Fruit fly (Drosophila melanogaster): Measurements from ENCODE around the gene CG3597.

The CG3597 gene

DNA sequence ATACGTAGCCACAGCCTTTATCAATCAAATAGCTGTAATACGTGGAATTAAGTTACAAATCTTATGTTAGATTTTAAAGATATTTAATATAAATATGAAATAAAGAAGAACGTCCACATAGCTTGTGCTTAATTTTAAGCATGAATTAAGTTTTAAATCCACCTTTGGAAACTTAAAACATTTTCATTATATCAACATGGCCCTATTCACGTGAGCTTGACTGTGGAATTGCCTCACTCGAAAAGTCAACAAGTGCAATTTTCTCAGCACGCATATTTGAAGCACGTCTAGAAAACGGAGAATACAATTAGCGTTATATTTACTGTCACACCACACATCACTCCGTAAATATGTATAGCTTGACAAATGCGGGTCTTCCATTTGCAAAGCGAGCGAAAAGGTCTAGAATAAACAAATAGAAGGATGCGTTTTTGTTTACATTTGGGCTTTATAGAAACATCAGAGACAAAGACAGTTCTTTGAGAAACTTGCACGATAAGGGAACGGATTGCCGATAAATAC, 7.6 kb downstream of the CG3597 start (continued):
- peak; percentile 26 for TF ChIP-seq Antp (GFP tag; optimal IDR thresholded peaks at IDR 0.05)
- TF ChIP-seq lola (GFP tag; optimal IDR thresholded peaks at IDR 0.05), result peak in 1 of 3 experiments; percentile 90
- peak; percentile 74 for TF ChIP-seq CG31224 (GFP tag; IDR thresholded peaks at IDR 0.05)
- TF ChIP-seq hb (GFP tag; IDR thresholded peaks at IDR 0.05; ENCODE audit: partially characterized antibody), result no peak
- TF ChIP-seq CG11723 (GFP tag; optimal IDR thresholded peaks at IDR 0.05), result peak; percentile 81
- peak; percentile 76 for TF ChIP-seq CG30431 (GFP tag; optimal IDR thresholded peaks at IDR 0.05)
- TF ChIP-seq knrl (GFP tag; IDR thresholded peaks at IDR 0.05; ENCODE audit: partially characterized antibody), result no peak
- peak; percentile 41 for TF ChIP-seq shn (GFP tag; optimal IDR thresholded peaks at IDR 0.05)
- peak; percentile 43 for TF ChIP-seq wek (GFP tag; optimal IDR thresholded peaks at IDR 0.05)
- peak; percentile 86 for TF ChIP-seq ind (GFP tag; optimal IDR thresholded peaks at IDR 0.05)
- peak; percentile 77 for TF ChIP-seq esg (GFP tag; conservative IDR thresholded peaks at IDR 0.05)
- peak; percentile 65 for TF ChIP-seq CG30020 (tag; optimal IDR thresholded peaks at IDR 0.05)
- peak; percentile 40 for TF ChIP-seq slp2 (GFP tag; optimal IDR thresholded peaks at IDR 0.05)
- TF ChIP-seq nom (GFP tag; optimal IDR thresholded peaks at IDR 0.05), result peak; percentile 94
- no peak for TF ChIP-seq unc-4 (GFP tag; IDR thresholded peaks at IDR 0.05; ENCODE audit: partially characterized antibody)
- TF ChIP-seq inv (GFP tag; IDR thresholded peaks at IDR 0.05; ENCODE audit: partially characterized antibody), result no peak
- peak; percentile 76 for TF ChIP-seq Bteb2 (GFP tag; optimal IDR thresholded peaks at IDR 0.05)
- TF ChIP-seq CG14710 (tag; optimal IDR thresholded peaks at IDR 0.05), result peak; percentile 89
- TF ChIP-seq lov (optimal IDR thresholded peaks at IDR 0.05), result no peak
- peak; percentile 75; the same call in 1 of the 3 replicates for TF ChIP-seq lov (GFP tag; IDR thresholded peaks at IDR 0.05)
- peak; percentile 81 for TF ChIP-seq CG3847 (GFP tag; IDR thresholded peaks at IDR 0.05)
- no peak for TF ChIP-seq gro (GFP tag; optimal IDR thresholded peaks at IDR 0.05)
- peak; percentile 56; the same call in 1 of the 2 replicates for TF ChIP-seq klu (GFP tag; IDR thresholded peaks at IDR 0.05)
- TF ChIP-seq grau (tag; optimal IDR thresholded peaks at IDR 0.05), result peak; percentile 94
- TF ChIP-seq insv (GFP tag; optimal IDR thresholded peaks at IDR 0.05), result peak in 1 of 2 experiments; percentile 58
- TF ChIP-seq dimm (GFP tag; IDR thresholded peaks at IDR 0.05), result no peak
- peak; percentile 85 for TF ChIP-seq CG4328 (GFP tag; optimal IDR thresholded peaks at IDR 0.05)
- TF ChIP-seq ase (GFP tag; IDR thresholded peaks at IDR 0.05), result peak; percentile 81; the same call in 2 of the 3 replicates
- TF ChIP-seq Usf (GFP tag; optimal IDR thresholded peaks at IDR 0.05), result peak; percentile 58
- TF ChIP-seq Fer3 (tag; optimal IDR thresholded peaks at IDR 0.05), result peak; percentile 92
- peak; percentile 79 for TF ChIP-seq Abd-B (GFP tag; optimal IDR thresholded peaks at IDR 0.05)
- no peak for TF ChIP-seq Dref (GFP tag; IDR thresholded peaks at IDR 0.05)
- peak; percentile 84 for TF ChIP-seq CG4424 (GFP tag; optimal IDR thresholded peaks at IDR 0.05)
- TF ChIP-seq CG16863 (GFP tag; optimal IDR thresholded peaks at IDR 0.05), result peak; percentile 18
- TF ChIP-seq cas (GFP tag; IDR thresholded peaks at IDR 0.05), result peak; percentile 74
- no peak for TF ChIP-seq CG43689 (GFP tag; IDR thresholded peaks at IDR 0.05)
- TF ChIP-seq seq (GFP tag; IDR thresholded peaks at IDR 0.05), result peak; percentile 91
- no peak for TF ChIP-seq Hr39 (optimal IDR thresholded peaks at IDR 0.05)
- peak; percentile 94 for TF ChIP-seq Asciz (GFP tag; optimal IDR thresholded peaks at IDR 0.05)
- no peak for TF ChIP-seq cg (GFP tag; optimal IDR thresholded peaks at IDR 0.05)
- peak; percentile 72 for TF ChIP-seq CG11093 (GFP tag; IDR thresholded peaks at IDR 0.05)
- TF ChIP-seq CG3065 (GFP tag; optimal IDR thresholded peaks at IDR 0.05), result no peak
- no peak for TF ChIP-seq hbn (GFP tag; IDR thresholded peaks at IDR 0.05; ENCODE audit: partially characterized antibody)
- TF ChIP-seq Rfx (GFP tag; IDR thresholded peaks at IDR 0.05), result peak; percentile 82
- TF ChIP-seq twi (tag; optimal IDR thresholded peaks at IDR 0.05), result peak; percentile 81
- peak; percentile 87 for TF ChIP-seq chm (GFP tag; IDR thresholded peaks at IDR 0.05)
- no peak for TF ChIP-seq CG7963 (GFP tag; IDR thresholded peaks at IDR 0.05; ENCODE audit: partially characterized antibody)
- peak; percentile 56 for TF ChIP-seq Ravus (GFP tag; IDR thresholded peaks at IDR 0.05)
- TF ChIP-seq CG8089 (GFP tag; optimal IDR thresholded peaks at IDR 0.05), result peak; percentile 45
- TF ChIP-seq ken (GFP tag; IDR thresholded peaks at IDR 0.05), result peak; percentile 78; the same call in 1 of the 3 replicates
- TF ChIP-seq Hr3 (GFP tag; optimal IDR thresholded peaks at IDR 0.05), result peak; percentile 55
